Fruit fly (Drosophila melanogaster): ENCODE results near the gene Ocho.

The Ocho gene

dm6 chr3L:14952858-14953669 lies 21.6 kb upstream of the Ocho start:
- peak; percentile 28 for TF ChIP-seq p53 (GFP tag; optimal IDR thresholded peaks at IDR 0.05)
- no peak for TF ChIP-seq sob (GFP tag; IDR thresholded peaks at IDR 0.05)
- peak; percentile 11 for TF ChIP-seq ewg (GFP tag; optimal IDR thresholded peaks at IDR 0.05)
- TF ChIP-seq CG17361 (GFP tag; IDR thresholded peaks at IDR 0.05): peak; percentile 33; the same call in 1 of the 3 replicates
- TF ChIP-seq CG10267 (tag; optimal IDR thresholded peaks at IDR 0.05): peak; percentile 23
- TF ChIP-seq CG31441 (GFP tag; IDR thresholded peaks at IDR 0.05): 0 out of 2 replicates have a peak, but pooled peaks have one; percentile 17
- TF ChIP-seq abd-A (tag; optimal IDR thresholded peaks at IDR 0.05): no peak
- TF ChIP-seq CG9727 (GFP tag; optimal IDR thresholded peaks at IDR 0.05): peak; percentile 24
- peak; percentile 9 for TF ChIP-seq CG7271 (tag; optimal IDR thresholded peaks at IDR 0.05)
- TF ChIP-seq sens (GFP tag): no peak
- TF ChIP-seq zen (tag; optimal IDR thresholded peaks at IDR 0.05): peak; percentile 8
- peak; percentile 27 for TF ChIP-seq gem (tag; optimal IDR thresholded peaks at IDR 0.05)
- TF ChIP-seq CG12104 (GFP tag; optimal IDR thresholded peaks at IDR 0.05): no peak
- no peak for TF ChIP-seq prd (optimal IDR thresholded peaks at IDR 0.05)
- TF ChIP-seq prd (GFP tag; IDR thresholded peaks at IDR 0.05): peak; percentile 37; the same call in 2 of the 3 replicates
- peak; percentile 39 for TF ChIP-seq CG17829 (tag; optimal IDR thresholded peaks at IDR 0.05)
- TF ChIP-seq danr (GFP tag; IDR thresholded peaks at IDR 0.05): no peak
- TF ChIP-seq D19A (tag; optimal IDR thresholded peaks at IDR 0.05): no peak
- no peak for TF ChIP-seq nerfin-1 (tag; optimal IDR thresholded peaks at IDR 0.05)
- TF ChIP-seq CG15479 (GFP tag; optimal IDR thresholded peaks at IDR 0.05): peak; percentile 59
- no peak for TF ChIP-seq schlank (tag; optimal IDR thresholded peaks at IDR 0.05)
- peak; percentile 20 for TF ChIP-seq CG12391 (tag; optimal IDR thresholded peaks at IDR 0.05)
- peak; percentile 37 for TF ChIP-seq CG10979 (tag; optimal IDR thresholded peaks at IDR 0.05)
- TF ChIP-seq btn (GFP tag; optimal IDR thresholded peaks at IDR 0.05): no peak
- TF ChIP-seq CkIIα-i1 (GFP tag; IDR thresholded peaks at IDR 0.05): no peak
- TF ChIP-seq phol (tag; optimal IDR thresholded peaks at IDR 0.05): peak; percentile 12
- TF ChIP-seq CG18262 (tag; optimal IDR thresholded peaks at IDR 0.05): peak; percentile 54
- TF ChIP-seq CG11247 (GFP tag; IDR thresholded peaks at IDR 0.05): no peak
- no peak for TF ChIP-seq Ada2b (GFP tag; IDR thresholded peaks at IDR 0.05)
- peak; percentile 66 for TF ChIP-seq CG15696 (tag; optimal IDR thresholded peaks at IDR 0.05)
- peak; percentile 97 for TF ChIP-seq twi (tag; optimal IDR thresholded peaks at IDR 0.05)
- no peak for TF ChIP-seq CG3838 (GFP tag; optimal IDR thresholded peaks at IDR 0.05)
- no peak for TF ChIP-seq CG10366 (GFP tag; IDR thresholded peaks at IDR 0.05)
- peak; percentile 53 for TF ChIP-seq CG2712 (tag; optimal IDR thresholded peaks at IDR 0.05)
- no peak for TF ChIP-seq en (GFP tag; optimal IDR thresholded peaks at IDR 0.05)
- TF ChIP-seq ftz-f1 (GFP tag; optimal IDR thresholded peaks at IDR 0.05): no peak
- TF ChIP-seq CG8924 (tag; optimal IDR thresholded peaks at IDR 0.05): peak; percentile 38
- peak; percentile 64 for TF ChIP-seq zf30C (GFP tag; optimal IDR thresholded peaks at IDR 0.05)
- TF ChIP-seq z (GFP tag; IDR thresholded peaks at IDR 0.05): 0 out of 3 replicates have a peak, but pooled peaks have one; percentile 38
- peak; percentile 19 for TF ChIP-seq CG14710 (tag; optimal IDR thresholded peaks at IDR 0.05)
- peak; percentile 100 for TF ChIP-seq D (optimal IDR thresholded peaks at IDR 0.05)
- TF ChIP-seq D (GFP tag; optimal IDR thresholded peaks at IDR 0.05): no peak
- peak; percentile 37 for TF ChIP-seq fd102C (GFP tag; optimal IDR thresholded peaks at IDR 0.05)
- no peak for TF ChIP-seq CG6254 (GFP tag; optimal IDR thresholded peaks at IDR 0.05)
- peak in 1 of 3 experiments; percentile 51 for TF ChIP-seq lola (GFP tag; optimal IDR thresholded peaks at IDR 0.05)
- TF ChIP-seq dmrt11E (tag; optimal IDR thresholded peaks at IDR 0.05): peak; percentile 58
- TF ChIP-seq CG8388 (GFP tag; optimal IDR thresholded peaks at IDR 0.05): no peak
